Fruit fly (Drosophila melanogaster) whole organism, pupa: ENCODE results near the gene CG33978.

Experiments used
- CG34367 ChIP-seq: fragments of 200-800 bp; sonication (Bioruptor generic); optimal IDR thresholded peaks from 2 replicates; lab custom pipeline; 2018; ENCODE audit warnings: missing biosample characterization, mild to moderate bottlenecking, missing genetic modification characterization
- Pif1B ChIP-seq: fragments of 200-800 bp; sonication (Bioruptor generic); optimal IDR thresholded peaks from 3 replicates; lab custom pipeline; 2016; ENCODE audit warnings: missing biosample characterization, missing genetic modification characterization
- fd96Ca ChIP-seq: fragments of 200-800 bp; sonication (Bioruptor generic); IDR thresholded peaks from 3 replicates; pipeline ENCODE4 v1.3.6; 2022; ENCODE audit warnings: missing biosample characterization, missing genetic modification characterization
- gl ChIP-seq: fragments of 200-800 bp; sonication (Bioruptor generic); optimal IDR thresholded peaks from 2 replicates; lab custom pipeline; 2018; ENCODE audit warnings: missing biosample characterization, mild to moderate bottlenecking, missing genetic modification characterization

dm6 chr4:149123-149522, 26.3 kb downstream of the CG33978 start:
- TF ChIP-seq gl (tag; lab: Kevin White, UChicago): no peak
- TF ChIP-seq Pif1B (GFP tag; lab: Kevin White, UChicago): no peak
- no peak for TF ChIP-seq fd96Ca (GFP tag; lab: Robert Waterston, UW)
- TF ChIP-seq CG34367 (tag; lab: Kevin White, UChicago): no peak
